Fruit fly (Drosophila melanogaster) whole organism, prepupa: ENCODE measurements around the gene CG7724.

Experiments used
- Blimp-1 ChIP-seq: fragments of 200-800 bp; sonication (Bioruptor generic); optimal IDR thresholded peaks from 3 replicates; lab custom pipeline; 2017; ENCODE audit warnings: missing biosample characterization, missing genetic modification characterization, mild to moderate bottlenecking, moderate library complexity, missing genetic modification reagents
- CG10631 ChIP-seq: fragments of 200-800 bp; sonication (Bioruptor generic); optimal IDR thresholded peaks from 2 replicates; lab custom pipeline; 2016; ENCODE audit warnings: missing biosample characterization, missing genetic modification characterization
- CG11294 ChIP-seq: fragments of 200-800 bp; sonication (Bioruptor generic); IDR thresholded peaks from 2 replicates; pipeline ENCODE4 v1.3.6; 2022; ENCODE audit warnings: missing biosample characterization, missing genetic modification characterization
- CG11902 ChIP-seq: fragments of 200-800 bp; sonication (Bioruptor generic); optimal IDR thresholded peaks from 3 replicates; lab custom pipeline; 2016; ENCODE audit warnings: missing biosample characterization, missing genetic modification characterization
- CG15336 ChIP-seq: fragments of 200-800 bp; sonication (Bioruptor generic); IDR thresholded peaks from 2 replicates; pipeline ENCODE4 v1.3.6; 2022; ENCODE audit warnings: missing biosample characterization, missing genetic modification characterization
- CG16779 ChIP-seq: fragments of 200-800 bp; sonication (Bioruptor generic); optimal IDR thresholded peaks from 3 replicates; lab custom pipeline; 2017; ENCODE audit warnings: missing biosample characterization, mild to moderate bottlenecking, missing genetic modification characterization
- CG3032 ChIP-seq: fragments of 200-800 bp; optimal IDR thresholded peaks from 2 replicates; lab custom pipeline; 2019; ENCODE audit warnings: missing biosample characterization, mild to moderate bottlenecking, missing genetic modification characterization, moderate library complexity
- CG31627 ChIP-seq: fragments of 200-800 bp; sonication (Bioruptor generic); optimal IDR thresholded peaks from 3 replicates; lab custom pipeline; 2016; ENCODE audit warnings: missing biosample characterization, missing genetic modification characterization
- CG32006 ChIP-seq: fragments of 200-800 bp; sonication (Bioruptor generic); optimal IDR thresholded peaks from 3 replicates; lab custom pipeline; 2017; ENCODE audit warnings: missing biosample characterization, mild to moderate bottlenecking, missing genetic modification characterization
- CG34406 ChIP-seq: fragments of 200-800 bp; sonication (Bioruptor generic); optimal IDR thresholded peaks from 3 replicates; lab custom pipeline; 2016; ENCODE audit warnings: missing biosample characterization, missing genetic modification characterization
- CG3919 ChIP-seq: fragments of 200-800 bp; sonication (Bioruptor generic); optimal IDR thresholded peaks from 3 replicates; lab custom pipeline; 2016; ENCODE audit warnings: missing biosample characterization, missing genetic modification characterization
- CG4318 ChIP-seq: fragments of 200-800 bp; sonication (Bioruptor generic); optimal IDR thresholded peaks from 3 replicates; lab custom pipeline; 2017; ENCODE audit warnings: missing biosample characterization, mild to moderate bottlenecking, missing genetic modification characterization
- CG6276 ChIP-seq: fragments of 200-800 bp; sonication (Bioruptor generic); optimal IDR thresholded peaks from 2 replicates; lab custom pipeline; 2017; ENCODE audit warnings: missing biosample characterization, mild to moderate bottlenecking, missing genetic modification characterization
- CG6808 ChIP-seq: fragments of 200-800 bp; sonication (Bioruptor generic); optimal IDR thresholded peaks from 3 replicates; lab custom pipeline; 2017; ENCODE audit warnings: missing biosample characterization, missing genetic modification characterization, mild to moderate bottlenecking, moderate library complexity, missing genetic modification reagents
- CG6854 ChIP-seq: fragments of 200-800 bp; sonication (Bioruptor generic); optimal IDR thresholded peaks from 2 replicates; lab custom pipeline; 2017; ENCODE audit warnings: missing biosample characterization, mild to moderate bottlenecking, missing genetic modification characterization
- CG7368 ChIP-seq: fragments of 200-800 bp; sonication (Bioruptor generic); optimal IDR thresholded peaks from 3 replicates; lab custom pipeline; 2016; ENCODE audit warnings: missing biosample characterization, missing genetic modification characterization
- CG8319 ChIP-seq: fragments of 200-800 bp; sonication (Bioruptor generic); optimal IDR thresholded peaks from 3 replicates; lab custom pipeline; 2016; ENCODE audit warnings: missing biosample characterization, missing genetic modification characterization
- CG8632 ChIP-seq: fragments of 200-800 bp; sonication (Bioruptor generic); optimal IDR thresholded peaks from 3 replicates; lab custom pipeline; 2016; ENCODE audit warnings: missing biosample characterization, missing genetic modification characterization
- Eip75B ChIP-seq: fragments of 200-800 bp; sonication (Bioruptor generic); optimal IDR thresholded peaks from 3 replicates; lab custom pipeline; 2016; ENCODE audit warnings: missing biosample characterization, missing genetic modification characterization
- Eip78C ChIP-seq: fragments of 200-800 bp; sonication (Bioruptor generic); peaks from one replicate; lab custom pipeline; 2016; ENCODE audit warnings: missing biosample characterization, missing genetic modification characterization
- Eip93F ChIP-seq: fragments of 200-800 bp; sonication (Bioruptor generic); optimal IDR thresholded peaks from 2 replicates; lab custom pipeline; 2016; ENCODE audit warnings: missing biosample characterization, mild to moderate bottlenecking, missing genetic modification characterization
- Ets21C ChIP-seq: fragments of 200-800 bp; sonication (Bioruptor generic); optimal IDR thresholded peaks from 3 replicates; lab custom pipeline; 2016; ENCODE audit warnings: missing biosample characterization, missing genetic modification characterization
- Ets96B ChIP-seq: fragments of 200-800 bp; optimal IDR thresholded peaks from 2 replicates; lab custom pipeline; 2019; ENCODE audit warnings: missing biosample characterization, mild to moderate bottlenecking, missing genetic modification characterization, moderate library complexity
- Gug ChIP-seq: fragments of 200-800 bp; sonication (Bioruptor generic); IDR thresholded peaks from 2 replicates; pipeline ENCODE4 v1.3.6; 2022; ENCODE audit warnings: missing biosample characterization, missing genetic modification characterization
- Hr38 ChIP-seq: sonication (Bioruptor generic); optimal IDR thresholded peaks from 2 replicates; lab custom pipeline; 2016; ENCODE audit warnings: missing biosample characterization, missing genetic modification characterization
- Hr39 ChIP-seq: fragments of 200-800 bp; sonication (Bioruptor generic); optimal IDR thresholded peaks from 2 replicates; lab custom pipeline; 2016; ENCODE audit warnings: missing biosample characterization, missing genetic modification characterization
- Lpt ChIP-seq: fragments of 200-800 bp; sonication (Bioruptor generic); optimal IDR thresholded peaks from 3 replicates; lab custom pipeline; 2016; ENCODE audit warnings: missing biosample characterization, missing genetic modification characterization
- Met ChIP-seq: fragments of 200-800 bp; sonication (Bioruptor generic); optimal IDR thresholded peaks from 3 replicates; lab custom pipeline; 2016; ENCODE audit warnings: missing biosample characterization, missing genetic modification characterization
- OdsH ChIP-seq: fragments of 200-800 bp; sonication (Bioruptor generic); optimal IDR thresholded peaks from 3 replicates; lab custom pipeline; 2016; ENCODE audit warnings: missing biosample characterization, missing genetic modification characterization
- Smox ChIP-seq: fragments of 200-800 bp; sonication (Bioruptor generic); optimal IDR thresholded peaks from 3 replicates; lab custom pipeline; 2016; ENCODE audit warnings: missing biosample characterization, missing genetic modification characterization
- Sox102F ChIP-seq: fragments of 200-800 bp; sonication (Bioruptor generic); optimal IDR thresholded peaks from 2 replicates; lab custom pipeline; 2016; ENCODE audit warnings: missing biosample characterization, mild to moderate bottlenecking, missing genetic modification characterization
- Sox14 ChIP-seq: fragments of 200-800 bp; sonication (Bioruptor generic); optimal IDR thresholded peaks from 3 replicates; lab custom pipeline; 2016; ENCODE audit warnings: missing biosample characterization, missing genetic modification characterization
- Sox15 ChIP-seq: fragments of 200-800 bp; sonication (Bioruptor generic); optimal IDR thresholded peaks from 3 replicates; lab custom pipeline; 2016; ENCODE audit warnings: missing biosample characterization, missing genetic modification characterization
- acj6 ChIP-seq: fragments of 200-800 bp; sonication (Bioruptor generic); optimal IDR thresholded peaks from 3 replicates; lab custom pipeline; 2016; ENCODE audit warnings: missing biosample characterization, missing genetic modification characterization
- cyc ChIP-seq: fragments of 200-800 bp; sonication (Bioruptor generic); optimal IDR thresholded peaks from 3 replicates; lab custom pipeline; 2016; ENCODE audit warnings: missing biosample characterization, missing genetic modification characterization
- dsx ChIP-seq: fragments of 200-800 bp; optimal IDR thresholded peaks from 3 replicates; lab custom pipeline; 2019; ENCODE audit warnings: missing biosample characterization, mild to moderate bottlenecking, missing genetic modification characterization, moderate library complexity; ENCODE audit not compliant: poor library complexity, severe bottlenecking
- eg ChIP-seq: fragments of 200-800 bp; sonication (Bioruptor generic); IDR thresholded peaks from 3 replicates; pipeline ENCODE4 v1.3.6; 2022; ENCODE audit warnings: missing biosample characterization, missing genetic modification characterization
- esn ChIP-seq: fragments of 200-800 bp; sonication (Bioruptor generic); optimal IDR thresholded peaks from 2 replicates; lab custom pipeline; 2016; ENCODE audit warnings: missing biosample characterization, mild to moderate bottlenecking, missing genetic modification characterization, moderate library complexity
- fd85E ChIP-seq: fragments of 200-800 bp; sonication (Bioruptor generic); optimal IDR thresholded peaks from 3 replicates; lab custom pipeline; 2016; ENCODE audit warnings: missing biosample characterization, missing genetic modification characterization
- fkh ChIP-seq: fragments of 200-800 bp; sonication (Bioruptor generic); optimal IDR thresholded peaks from 3 replicates; lab custom pipeline; 2017; ENCODE audit warnings: missing biosample characterization, mild to moderate bottlenecking, missing genetic modification characterization, moderate library complexity
- lz ChIP-seq: fragments of 200-800 bp; sonication (Bioruptor generic); optimal IDR thresholded peaks from 3 replicates; lab custom pipeline; 2016; ENCODE audit warnings: missing biosample characterization, missing genetic modification characterization
- net ChIP-seq: fragments of 200-800 bp; sonication (Bioruptor generic); optimal IDR thresholded peaks from 3 replicates; lab custom pipeline; 2016; ENCODE audit warnings: missing biosample characterization, missing genetic modification characterization
- salr ChIP-seq, 2 experiments: fragments of 200-800 bp; sonication (Bioruptor generic); optimal IDR thresholded peaks; 3 replicates each; lab custom pipeline; 2016 to 2018; ENCODE audit warnings: missing biosample characterization in 2 of 2, missing genetic modification characterization in 2 of 2, mild to moderate bottlenecking in 1 of 2
- ss ChIP-seq, 2 experiments: fragments of 200-800 bp; sonication (Bioruptor generic); optimal IDR thresholded peaks; 2 replicates in 1 of 2; 3 replicates in 1 of 2; lab custom pipeline; 2017 to 2018; ENCODE audit warnings: mild to moderate bottlenecking in 2 of 2, missing biosample characterization in 2 of 2, missing genetic modification characterization in 2 of 2, moderate library complexity in 1 of 2
- svp ChIP-seq: fragments of 200-800 bp; sonication (Bioruptor generic); peaks from one replicate; lab custom pipeline; 2016; ENCODE audit warnings: missing biosample characterization, missing genetic modification characterization
- topi ChIP-seq: fragments of 200-800 bp; sonication (Bioruptor generic); optimal IDR thresholded peaks from 3 replicates; lab custom pipeline; 2016; ENCODE audit warnings: missing biosample characterization, missing genetic modification characterization
- vri ChIP-seq: fragments of 200-800 bp; sonication (Bioruptor generic); optimal IDR thresholded peaks from 3 replicates; lab custom pipeline; 2016; ENCODE audit warnings: missing biosample characterization, mild to moderate bottlenecking, missing genetic modification characterization

Gene CG7724

dm6 chr3L:17006250-17006693 is 49.1 kb upstream of the CG7724 start (continued):
- TF ChIP-seq CG16779 (tag; lab: Kevin White, UChicago) (no peak), CG11902 (GFP tag; lab: Kevin White, UChicago) (no peak), Ets96B (tag; lab: Kevin White, UChicago) (no peak), CG7368 (GFP tag; lab: Kevin White, UChicago) (no peak), CG31627 (GFP tag; lab: Kevin White, UChicago) (peak; percentile 33), salr (GFP tag; optimal IDR thresholded peaks at IDR 0.05; lab: Kevin White, UChicago) (no peak), CG6808 (GFP tag; lab: Kevin White, UChicago) (no peak), net (GFP tag; lab: Kevin White, UChicago) (no peak), CG8319 (GFP tag; lab: Kevin White, UChicago) (no peak), CG15336 (GFP tag; lab: Robert Waterston, UW) (no peak), Gug (GFP tag; lab: Robert Waterston, UW) (peak; percentile 33), svp (GFP tag; lab: Kevin White, UChicago) (peak; percentile 51), Sox102F (GFP tag; lab: Kevin White, UChicago) (no peak), CG10631 (GFP tag; lab: Kevin White, UChicago) (no peak), CG32006 (GFP tag; lab: Kevin White, UChicago) (no peak)
- TF ChIP-seq, all 60 proteins: peak for 13

- TF ChIP-seq Met (peak; percentile 32), fkh (GFP tag; lab: Kevin White, UChicago) (peak; percentile 59), dsx (GFP tag; lab: Kevin White, UChicago) (peak; percentile 41), CG11294 (GFP tag; lab: Robert Waterston, UW) (peak; percentile 36; the same call in 1 of the 2 replicates), Sox14 (GFP tag; lab: Kevin White, UChicago) (peak; percentile 50), CG3032 (tag; lab: Kevin White, UChicago) (peak; percentile 56), CG11902 (GFP tag; lab: Kevin White, UChicago) (peak; percentile 47), cyc (GFP tag; lab: Kevin White, UChicago) (peak; percentile 27), fd85E (GFP tag; lab: Kevin White, UChicago) (no peak), ss (GFP tag; optimal IDR thresholded peaks at IDR 0.05; lab: Kevin White, UChicago) (peak; percentile 13 to 19), Blimp-1 (GFP tag; lab: Kevin White, UChicago) (no peak), CG4318 (GFP tag; lab: Kevin White, UChicago) (peak; percentile 44), eg (GFP tag; lab: Robert Waterston, UW) (peak; percentile 75), CG6854 (GFP tag; lab: Kevin White, UChicago) (no peak), CG8632 (GFP tag; lab: Kevin White, UChicago) (peak; percentile 57), Hr39 (peak; percentile 48), CG31627 (GFP tag; lab: Kevin White, UChicago) (peak; percentile 30), CG16779 (tag; lab: Kevin White, UChicago) (peak; percentile 21), CG15336 (GFP tag; lab: Robert Waterston, UW) (peak; percentile 64), Sox15 (GFP tag; lab: Kevin White, UChicago) (peak; percentile 44), esn (GFP tag; lab: Kevin White, UChicago) (peak; percentile 19), Ets96B (tag; lab: Kevin White, UChicago) (peak; percentile 50), Gug (GFP tag; lab: Robert Waterston, UW) (peak; percentile 26; the same call in 1 of the 2 replicates), Ets21C (GFP tag; lab: Kevin White, UChicago) (peak; percentile 8), Eip93F (GFP tag; lab: Kevin White, UChicago) (no peak), Lpt (GFP tag; lab: Kevin White, UChicago) (peak; percentile 48), acj6 (GFP tag; lab: Kevin White, UChicago) (peak; percentile 57), salr (GFP tag; optimal IDR thresholded peaks at IDR 0.05; lab: Kevin White, UChicago) (peak; percentile 5 to 20), topi (GFP tag; lab: Kevin White, UChicago) (peak; percentile 43), vri (GFP tag; lab: Kevin White, UChicago) (peak; percentile 53), CG34406 (peak; percentile 43), CG10631 (GFP tag; lab: Kevin White, UChicago) (peak; percentile 37), Smox (GFP tag; lab: Kevin White, UChicago) (peak; percentile 41), OdsH (GFP tag; lab: Kevin White, UChicago) (peak; percentile 62), Eip75B (GFP tag; lab: Kevin White, UChicago) (peak; percentile 11), CG3919 (peak; percentile 59), CG6276 (peak; percentile 50), CG32006 (GFP tag; lab: Kevin White, UChicago) (peak; percentile 60), Hr38 (GFP tag; lab: Kevin White, UChicago) (no peak), Eip78C (peak; percentile 88), CG7368 (GFP tag; lab: Kevin White, UChicago) (peak; percentile 40), lz (GFP tag; lab: Kevin White, UChicago) (peak; percentile 32), svp (GFP tag; lab: Kevin White, UChicago) (peak; percentile 81)
These were observed 48.4 kb upstream of the CG7724 start for dm6 chr3L:17007041-17007471.
